Fruit fly (Drosophila melanogaster) whole organism, embryonic: Measurements from ENCODE around the gene CG16717.

Source experiments
- B-H1 ChIP-seq: fragments of 200-800 bp; sonication (Bioruptor generic); IDR thresholded peaks from 3 replicates; pipeline ENCODE4 v1.3.6; 2022; ENCODE audit warnings: missing biosample characterization, missing genetic modification characterization
- Bgb ChIP-seq: fragments of 200-800 bp; sonication (Bioruptor generic); IDR thresholded peaks from 2 replicates; pipeline ENCODE4 v1.3.6; 2022; ENCODE audit warnings: missing biosample characterization, missing genetic modification characterization; ENCODE audit not compliant: partially characterized antibody
- CG10209 ChIP-seq: fragments of 200-800 bp; sonication (Bioruptor generic); optimal IDR thresholded peaks from 3 replicates; lab custom pipeline; 2017; ENCODE audit warnings: missing biosample characterization, mild to moderate bottlenecking, missing genetic modification characterization, missing genetic modification reagents
- CG10274 ChIP-seq: fragments of 200-800 bp; sonication (Bioruptor generic); optimal IDR thresholded peaks from 3 replicates; lab custom pipeline; 2017; ENCODE audit warnings: missing biosample characterization, mild to moderate bottlenecking, missing genetic modification characterization
- CG10431 ChIP-seq: fragments of 200-800 bp; sonication (Bioruptor generic); optimal IDR thresholded peaks from 3 replicates; lab custom pipeline; 2018; ENCODE audit warnings: missing biosample characterization, mild to moderate bottlenecking, missing genetic modification characterization
- CG12071 ChIP-seq: fragments of 200-800 bp; sonication (Bioruptor generic); optimal IDR thresholded peaks from 3 replicates; lab custom pipeline; 2018; ENCODE audit warnings: missing biosample characterization, mild to moderate bottlenecking, missing genetic modification characterization
- CG12299 ChIP-seq: fragments of 200-800 bp; sonication (Bioruptor generic); optimal IDR thresholded peaks from 2 replicates; lab custom pipeline; 2018; ENCODE audit warnings: missing biosample characterization, mild to moderate bottlenecking, missing genetic modification characterization
- CG13123 ChIP-seq: fragments of 200-800 bp; sonication (Bioruptor generic); optimal IDR thresholded peaks from 2 replicates; lab custom pipeline; 2016; ENCODE audit warnings: missing biosample characterization, missing genetic modification characterization
- CG13287 ChIP-seq: fragments of 200-800 bp; sonication (Bioruptor generic); IDR thresholded peaks from 2 replicates; pipeline ENCODE4 v1.3.6; 2022; ENCODE audit warnings: missing biosample characterization, missing genetic modification characterization; ENCODE audit not compliant: partially characterized antibody
- CG14014 ChIP-seq: fragments of 200-800 bp; sonication (Bioruptor generic); IDR thresholded peaks from 2 replicates; pipeline ENCODE4 v1.3.6; 2022; ENCODE audit warnings: missing biosample characterization, missing genetic modification characterization
- CG15601 ChIP-seq: fragments of 200-800 bp; sonication (Bioruptor generic); optimal IDR thresholded peaks from 3 replicates; lab custom pipeline; 2019; ENCODE audit warnings: missing biosample characterization, mild to moderate bottlenecking, missing genetic modification characterization, moderate library complexity
- CG17328 ChIP-seq: fragments of 200-800 bp; sonication (Bioruptor generic); IDR thresholded peaks from 2 replicates; pipeline ENCODE4 v1.3.6; 2022; ENCODE audit warnings: missing biosample characterization, missing genetic modification characterization
- CG17568 ChIP-seq: fragments of 200-800 bp; sonication (Bioruptor generic); optimal IDR thresholded peaks from 2 replicates; lab custom pipeline; 2018; ENCODE audit warnings: missing biosample characterization, mild to moderate bottlenecking, missing genetic modification characterization, moderate library complexity
- CG2712 ChIP-seq: fragments of 200-800 bp; optimal IDR thresholded peaks from 3 replicates; lab custom pipeline; 2019; ENCODE audit warnings: missing biosample characterization, mild to moderate bottlenecking, missing genetic modification characterization, moderate library complexity
- CG30020 ChIP-seq: fragments of 200-800 bp; optimal IDR thresholded peaks from 2 replicates; lab custom pipeline; 2019; ENCODE audit warnings: missing biosample characterization, mild to moderate bottlenecking, missing genetic modification characterization, moderate library complexity
- CG30431 ChIP-seq: fragments of 200-800 bp; sonication (Bioruptor generic); optimal IDR thresholded peaks from 2 replicates; lab custom pipeline; 2017; ENCODE audit warnings: missing biosample characterization, missing genetic modification characterization
- CG3995 ChIP-seq: fragments of 200-800 bp; sonication (Bioruptor generic); optimal IDR thresholded peaks from 3 replicates; lab custom pipeline; 2016; ENCODE audit warnings: missing biosample characterization, missing genetic modification characterization
- CG5180 ChIP-seq: fragments of 200-800 bp; sonication (Bioruptor generic); optimal IDR thresholded peaks from 3 replicates; lab custom pipeline; 2017; ENCODE audit warnings: missing biosample characterization, missing genetic modification characterization, mild to moderate bottlenecking, moderate library complexity, missing genetic modification reagents
- CG6791 ChIP-seq: fragments of 200-800 bp; sonication (Bioruptor generic); IDR thresholded peaks from 3 replicates; pipeline ENCODE4 v1.3.6; 2022; ENCODE audit warnings: missing biosample characterization, missing genetic modification characterization; ENCODE audit not compliant: partially characterized antibody
- CG7372 ChIP-seq: fragments of 200-800 bp; sonication (Bioruptor generic); IDR thresholded peaks from 2 replicates; pipeline ENCODE4 v1.3.6; 2022; ENCODE audit warnings: missing biosample characterization, missing genetic modification characterization
- CG9215 ChIP-seq: fragments of 200-800 bp; sonication (Bioruptor generic); IDR thresholded peaks from 2 replicates; pipeline ENCODE4 v1.3.6; 2022; ENCODE audit warnings: missing biosample characterization, missing genetic modification characterization
- CG9932 ChIP-seq: fragments of 200-800 bp; sonication (Bioruptor generic); IDR thresholded peaks from 2 replicates; pipeline ENCODE4 v1.3.6; 2022; ENCODE audit warnings: missing biosample characterization, missing genetic modification characterization
- Camta ChIP-seq: fragments of 200-800 bp; sonication (Bioruptor generic); optimal IDR thresholded peaks from 2 replicates; lab custom pipeline; 2016; ENCODE audit warnings: missing biosample characterization, missing genetic modification characterization
- Dek ChIP-seq: fragments of 200-800 bp; sonication (Bioruptor generic); optimal IDR thresholded peaks from 3 replicates; lab custom pipeline; 2019; ENCODE audit warnings: missing biosample characterization, mild to moderate bottlenecking, missing genetic modification characterization, moderate library complexity
- Doc3 ChIP-seq: fragments of 200-800 bp; sonication (Bioruptor generic); IDR thresholded peaks from 3 replicates; pipeline ENCODE4 v1.3.6; 2022; ENCODE audit warnings: missing biosample characterization, missing genetic modification characterization; ENCODE audit not compliant: partially characterized antibody
- Dp ChIP-seq: fragments of 200-800 bp; sonication (Bioruptor generic); optimal IDR thresholded peaks from 2 replicates; lab custom pipeline; 2018; ENCODE audit warnings: missing biosample characterization, mild to moderate bottlenecking, missing genetic modification characterization, moderate library complexity
- E2f2 ChIP-seq: fragments of 200-800 bp; sonication (Bioruptor generic); IDR thresholded peaks from 2 replicates; pipeline ENCODE4 v1.3.6; 2022; ENCODE audit warnings: missing biosample characterization, missing genetic modification characterization
- ERR ChIP-seq: fragments of 200-800 bp; sonication (Bioruptor generic); optimal IDR thresholded peaks from 2 replicates; lab custom pipeline; 2016; ENCODE audit warnings: missing biosample characterization, missing genetic modification characterization
- HmgZ ChIP-seq: fragments of 200-800 bp; sonication (Bioruptor generic); optimal IDR thresholded peaks from 2 replicates; lab custom pipeline; 2018; ENCODE audit warnings: missing biosample characterization, mild to moderate bottlenecking, missing genetic modification characterization
- Hmx ChIP-seq: fragments of 200-800 bp; sonication (Bioruptor generic); optimal IDR thresholded peaks from 2 replicates; lab custom pipeline; 2016; ENCODE audit warnings: missing biosample characterization, missing genetic modification characterization
- Hr78 ChIP-seq, 2 experiments: fragments of 200-800 bp in 1 of 2; fragments of >200 bp in 1 of 2; sonication (Bioruptor generic) in 1 of 2; optimal IDR thresholded peaks; 2 replicates each; lab custom pipeline; 2017 to 2019; ENCODE audit warnings: missing biosample characterization in 2 of 2, missing genetic modification characterization in 2 of 2, mild to moderate bottlenecking in 1 of 2, moderate library complexity in 1 of 2
- MESR4 ChIP-seq: fragments of 200-800 bp; sonication (Bioruptor generic); optimal IDR thresholded peaks from 2 replicates; lab custom pipeline; 2018; ENCODE audit warnings: missing biosample characterization, mild to moderate bottlenecking, missing genetic modification characterization, moderate library complexity
- Med ChIP-seq: fragments of 200-800 bp; sonication (Bioruptor generic); peaks from one replicate; lab custom pipeline; 2016; ENCODE audit warnings: missing biosample characterization, missing genetic modification characterization, mild to moderate bottlenecking, inconsistent platforms, moderate library complexity
- Nf-YC ChIP-seq: fragments of 200-800 bp; optimal IDR thresholded peaks from 3 replicates; lab custom pipeline; 2019; ENCODE audit warnings: missing biosample characterization, mild to moderate bottlenecking, missing genetic modification characterization, moderate library complexity
- Sry-δ ChIP-seq: fragments of 200-800 bp; sonication (Bioruptor generic); optimal IDR thresholded peaks from 2 replicates; lab custom pipeline; 2016; ENCODE audit warnings: missing biosample characterization, missing genetic modification characterization
- Xrp1 ChIP-seq: fragments of 200-800 bp; sonication (Bioruptor generic); IDR thresholded peaks from 2 replicates; pipeline ENCODE4 v1.3.6; 2022; ENCODE audit warnings: missing biosample characterization, missing genetic modification characterization
- amos ChIP-seq: fragments of 200-800 bp; sonication (Bioruptor generic); IDR thresholded peaks from 2 replicates; pipeline ENCODE4 v1.3.6; 2022; ENCODE audit warnings: missing biosample characterization, missing genetic modification characterization; ENCODE audit not compliant: partially characterized antibody
- bbx ChIP-seq: fragments of 200-800 bp; sonication (Bioruptor generic); IDR thresholded peaks from 2 replicates; pipeline ENCODE4 v1.3.6; 2022; ENCODE audit warnings: missing biosample characterization, missing genetic modification characterization; ENCODE audit not compliant: partially characterized antibody
- dmrt99B ChIP-seq: fragments of 200-800 bp; sonication (Bioruptor generic); optimal IDR thresholded peaks from 2 replicates; lab custom pipeline; 2018; ENCODE audit warnings: missing biosample characterization, mild to moderate bottlenecking, missing genetic modification characterization, moderate library complexity
- ewg ChIP-seq: fragments of 200-800 bp; sonication (Bioruptor generic); optimal IDR thresholded peaks from 3 replicates; lab custom pipeline; 2017; ENCODE audit warnings: mild to moderate bottlenecking, missing biosample characterization, missing genetic modification reagents, missing genetic modification characterization
- fd96Cb ChIP-seq: fragments of 200-800 bp; sonication (Bioruptor generic); optimal IDR thresholded peaks from 2 replicates; lab custom pipeline; 2018; ENCODE audit warnings: missing biosample characterization, mild to moderate bottlenecking, missing genetic modification characterization, moderate library complexity
- gfzf ChIP-seq: fragments of 200-800 bp; sonication (Bioruptor generic); optimal IDR thresholded peaks from 2 replicates; lab custom pipeline; 2016; ENCODE audit warnings: missing biosample characterization, mild to moderate bottlenecking, missing genetic modification characterization, moderate library complexity
- gsb-n ChIP-seq: fragments of 200-800 bp; sonication (Bioruptor generic); optimal IDR thresholded peaks from 3 replicates; lab custom pipeline; 2018; ENCODE audit warnings: missing biosample characterization, mild to moderate bottlenecking, missing genetic modification characterization
- hb ChIP-seq: fragments of 200-800 bp; sonication (Bioruptor generic); IDR thresholded peaks from 3 replicates; pipeline ENCODE4 v1.3.6; 2022; ENCODE audit warnings: missing biosample characterization, missing genetic modification characterization; ENCODE audit not compliant: partially characterized antibody
- lilli ChIP-seq: fragments of 200-800 bp; sonication (Bioruptor generic); optimal IDR thresholded peaks from 3 replicates; lab custom pipeline; 2016; ENCODE audit warnings: missing biosample characterization, missing genetic modification characterization
- nmo ChIP-seq: fragments of 200-800 bp; sonication (Bioruptor generic); optimal IDR thresholded peaks from 2 replicates; lab custom pipeline; 2018; ENCODE audit warnings: missing biosample characterization, mild to moderate bottlenecking, missing genetic modification characterization, moderate library complexity
- rib ChIP-seq: fragments of 200-800 bp; sonication (Bioruptor generic); IDR thresholded peaks from 2 replicates; pipeline ENCODE4 v1.3.6; 2022; ENCODE audit warnings: missing biosample characterization, missing genetic modification characterization
- row ChIP-seq: fragments of 200-800 bp; sonication (Bioruptor generic); IDR thresholded peaks from 3 replicates; pipeline ENCODE4 v1.3.6; 2022; ENCODE audit warnings: missing biosample characterization, missing genetic modification characterization
- sens ChIP-seq: fragments of 200-800 bp; sonication (Bioruptor generic); peaks from one replicate; lab custom pipeline; 2016; ENCODE audit warnings: missing biosample characterization, missing genetic modification characterization
- trem ChIP-seq: fragments of 200-800 bp; optimal IDR thresholded peaks from 3 replicates; lab custom pipeline; 2019; ENCODE audit warnings: missing biosample characterization, mild to moderate bottlenecking, missing genetic modification characterization, moderate library complexity

CG16717 gene

dm6 chr3L:9723108-9723507, 44.1 kb downstream of the CG16717 start, which contains the start of the genes nbs and defl (continued):
- TF ChIP-seq CG17568 (GFP tag; lab: Kevin White, UChicago): no peak
- peak; percentile 46 for TF ChIP-seq CG13123 (GFP tag; lab: Kevin White, UChicago)
- no peak for TF ChIP-seq CG15601
- TF ChIP-seq nmo (GFP tag; lab: Kevin White, UChicago): peak; percentile 79
- no peak for TF ChIP-seq gsb-n
- TF ChIP-seq CG10431 (GFP tag; lab: Kevin White, UChicago): no peak
- TF ChIP-seq rib (GFP tag; lab: Robert Waterston, UW): peak; percentile 71
- TF ChIP-seq Hmx: no peak
- TF ChIP-seq Hr78 (GFP tag; optimal IDR thresholded peaks at IDR 0.05; lab: Kevin White, UChicago): no peak
- TF ChIP-seq CG13287 (GFP tag; lab: Robert Waterston, UW): peak; percentile 74
- TF ChIP-seq CG12071 (GFP tag; lab: Kevin White, UChicago): no peak
- peak; percentile 68 for TF ChIP-seq CG7372 (GFP tag; lab: Robert Waterston, UW)
- 0 out of 2 replicates have a peak, but pooled peaks have one; percentile 14 for TF ChIP-seq CG17328
- peak; percentile 47 for TF ChIP-seq fd96Cb (tag; lab: Kevin White, UChicago)
- TF ChIP-seq ERR: no peak
- TF ChIP-seq CG10209 (GFP tag; lab: Kevin White, UChicago): peak; percentile 40
- TF ChIP-seq Xrp1: peak; percentile 76
- peak; percentile 86 for TF ChIP-seq Camta (GFP tag; lab: Kevin White, UChicago)
- TF ChIP-seq dmrt99B (tag; lab: Kevin White, UChicago): no peak
- peak; percentile 75; the same call in 2 of the 3 replicates for TF ChIP-seq B-H1 (GFP tag; lab: Robert Waterston, UW)
- TF ChIP-seq CG9215 (GFP tag; lab: Robert Waterston, UW): peak; percentile 81
- TF ChIP-seq CG10274 (GFP tag; lab: Kevin White, UChicago): no peak
- TF ChIP-seq CG6791 (GFP tag; lab: Robert Waterston, UW): no peak
- no peak for TF ChIP-seq ewg (GFP tag; lab: Kevin White, UChicago)
- TF ChIP-seq Dek: peak; percentile 31
- no peak for TF ChIP-seq CG30431 (GFP tag; lab: Kevin White, UChicago)
- no peak for TF ChIP-seq CG5180
- TF ChIP-seq CG14014 (GFP tag; lab: Robert Waterston, UW): peak; percentile 72
- TF ChIP-seq, all 482 proteins: peak for 264

- TF ChIP-seq Nf-YC (tag; lab: Kevin White, UChicago) (peak; percentile 50), amos (peak; percentile 93), CG12299 (tag; lab: Kevin White, UChicago) (no peak), sens (GFP tag; lab: Kevin White, UChicago) (peak; percentile 49), gfzf (peak; percentile 81), CG3995 (GFP tag; lab: Kevin White, UChicago) (peak; percentile 48), trem (tag; lab: Kevin White, UChicago) (peak; percentile 55), hb (GFP tag; lab: Robert Waterston, UW) (peak; percentile 70; the same call in 2 of the 3 replicates), CG9932 (peak; percentile 51; the same call in 1 of the 2 replicates), bbx (GFP tag; lab: Robert Waterston, UW) (peak; percentile 90), Bgb (peak; percentile 92), Sry-δ (GFP tag; lab: Kevin White, UChicago) (peak; percentile 85), row (GFP tag; lab: Robert Waterston, UW) (peak; percentile 69), CG17568 (GFP tag; lab: Kevin White, UChicago) (no peak), Dp (GFP tag; lab: Kevin White, UChicago) (peak; percentile 74), Doc3 (peak; percentile 90), CG2712 (tag; lab: Kevin White, UChicago) (peak; percentile 61), lilli (GFP tag; lab: Kevin White, UChicago) (peak; percentile 27), MESR4 (GFP tag; lab: Kevin White, UChicago) (peak; percentile 70), nmo (GFP tag; lab: Kevin White, UChicago) (peak; percentile 39), Med (GFP tag; lab: Kevin White, UChicago) (peak; percentile 40), E2f2 (GFP tag; lab: Robert Waterston, UW) (peak; percentile 79), HmgZ (peak; percentile 54), CG30020 (tag; lab: Kevin White, UChicago) (peak; percentile 8)
These were observed 47.7 kb downstream of the CG16717 start, which contains the start of gene Naa60 for dm6 chr3L:9726707-9727106. TSS of gene Naa60 (plus strand) at chr3L:9726895.
